Fruit fly (Drosophila melanogaster) whole organism, embryonic: Measurements from ENCODE around the gene LysB.
A peak's percentile ranks its signal among the peaks of the same experiment; 100 is the strongest.

Experiments used
- Awh ChIP-seq: fragments of 200-800 bp; sonication (Bioruptor generic); IDR thresholded peaks from 2 replicates; pipeline ENCODE4, ENCODE4 v1.3.6; 2022; ENCODE audit warnings: missing biosample characterization, missing genetic modification characterization
- CG10321 ChIP-seq: fragments of 200-800 bp; sonication (Bioruptor generic); IDR thresholded peaks from 2 replicates; pipeline ENCODE4 v1.3.6; 2022; ENCODE audit warnings: missing biosample characterization, missing genetic modification characterization
- CG10959 ChIP-seq: fragments of 200-800 bp; sonication (Bioruptor generic); IDR thresholded peaks from 2 replicates; pipeline ENCODE4 v1.3.6; 2022; ENCODE audit warnings: missing biosample characterization, missing genetic modification characterization
- CG11085 ChIP-seq: fragments of 200-800 bp; sonication (Bioruptor generic); IDR thresholded peaks from 2 replicates; pipeline ENCODE4 v1.3.6; 2022; ENCODE audit warnings: missing biosample characterization, missing genetic modification characterization
- CG11456 ChIP-seq: fragments of 200-800 bp; sonication (Bioruptor generic); IDR thresholded peaks from 3 replicates; pipeline ENCODE4 v1.3.6; 2022; ENCODE audit warnings: missing biosample characterization, missing genetic modification characterization
- CG12071 ChIP-seq: fragments of 200-800 bp; sonication (Bioruptor generic); optimal IDR thresholded peaks from 3 replicates; lab custom pipeline; 2018; ENCODE audit warnings: missing biosample characterization, mild to moderate bottlenecking, missing genetic modification characterization
- CG1233 ChIP-seq: fragments of 200-800 bp; sonication (Bioruptor generic); optimal IDR thresholded peaks from 4 replicates; lab custom pipeline; 2018; ENCODE audit warnings: missing biosample characterization, mild to moderate bottlenecking, missing genetic modification characterization
- CG12769 ChIP-seq: fragments of 200-800 bp; sonication (Bioruptor generic); optimal IDR thresholded peaks from 2 replicates; lab custom pipeline; 2019; ENCODE audit warnings: missing biosample characterization, mild to moderate bottlenecking, missing genetic modification characterization, moderate library complexity
- CG14014 ChIP-seq: fragments of 200-800 bp; sonication (Bioruptor generic); IDR thresholded peaks from 2 replicates; pipeline ENCODE4 v1.3.6; 2022; ENCODE audit warnings: missing biosample characterization, missing genetic modification characterization
- CG15479 ChIP-seq: fragments of 200-800 bp; sonication (Bioruptor generic); optimal IDR thresholded peaks from 3 replicates; lab custom pipeline; 2019; ENCODE audit warnings: missing biosample characterization, mild to moderate bottlenecking, missing genetic modification characterization, moderate library complexity
- CG1602 ChIP-seq: fragments of 200-800 bp; sonication (Bioruptor generic); optimal IDR thresholded peaks from 3 replicates; lab custom pipeline; 2016; ENCODE audit warnings: missing biosample characterization, missing genetic modification characterization
- CG1603 ChIP-seq: fragments of 200-800 bp; sonication (Bioruptor generic); optimal IDR thresholded peaks from 2 replicates; lab custom pipeline; 2019; ENCODE audit warnings: missing biosample characterization, mild to moderate bottlenecking, missing genetic modification characterization, moderate library complexity
- CG17385 ChIP-seq: fragments of 200-800 bp; sonication (Bioruptor generic); optimal IDR thresholded peaks from 3 replicates; lab custom pipeline; 2018; ENCODE audit warnings: missing biosample characterization, mild to moderate bottlenecking, missing genetic modification characterization
- CG18476 ChIP-seq: fragments of 200-800 bp; sonication (Bioruptor generic); optimal IDR thresholded peaks from 2 replicates; lab custom pipeline; 2016; ENCODE audit warnings: missing biosample characterization, mild to moderate bottlenecking, missing genetic modification characterization
- CG18599 ChIP-seq: fragments of 200-800 bp; sonication (Bioruptor generic); optimal IDR thresholded peaks from 3 replicates; lab custom pipeline; 2017; ENCODE audit warnings: missing biosample characterization, missing genetic modification characterization, mild to moderate bottlenecking, moderate library complexity, missing genetic modification reagents
- CG4404 ChIP-seq: fragments of 200-800 bp; sonication (Bioruptor generic); IDR thresholded peaks from 2 replicates; pipeline ENCODE4 v1.3.6; 2022; ENCODE audit warnings: missing biosample characterization, missing genetic modification characterization
- CG4730 ChIP-seq: fragments of 200-800 bp; sonication (Bioruptor generic); IDR thresholded peaks from 2 replicates; pipeline ENCODE4 v1.3.6; 2022; ENCODE audit warnings: missing biosample characterization, missing genetic modification characterization
- CG6254 ChIP-seq: fragments of 200-800 bp; sonication (Bioruptor generic); optimal IDR thresholded peaks from 3 replicates; lab custom pipeline; 2017; ENCODE audit warnings: mild to moderate bottlenecking, missing biosample characterization, missing genetic modification reagents, missing genetic modification characterization
- CG8359 ChIP-seq: fragments of 200-800 bp; sonication (Bioruptor generic); optimal IDR thresholded peaks from 2 replicates; lab custom pipeline; 2017; ENCODE audit warnings: missing biosample characterization, mild to moderate bottlenecking, missing genetic modification characterization, borderline replicate concordance
- CHES-1-like ChIP-seq: fragments of 200-800 bp; sonication (Bioruptor generic); optimal IDR thresholded peaks from 2 replicates; lab custom pipeline; 2016; ENCODE audit warnings: missing biosample characterization, missing genetic modification characterization
- Dfd ChIP-seq, 2 experiments: fragments of >200 bp; optimal IDR thresholded peaks; 2 replicates each; lab custom pipeline; 2017; ENCODE audit warnings: missing biosample characterization in 2 of 2, missing genetic modification characterization in 2 of 2
- Fer3 ChIP-seq: fragments of 200-800 bp; sonication (Bioruptor generic); optimal IDR thresholded peaks from 2 replicates; lab custom pipeline; 2018; ENCODE audit warnings: missing biosample characterization, mild to moderate bottlenecking, missing genetic modification characterization, moderate library complexity
- Gsc ChIP-seq: fragments of 200-800 bp; sonication (Bioruptor generic); IDR thresholded peaks from 2 replicates; pipeline ENCODE4 v1.3.6; 2022; ENCODE audit warnings: missing biosample characterization, missing genetic modification characterization
- H15 ChIP-seq: fragments of 200-800 bp; sonication (Bioruptor generic); IDR thresholded peaks from 3 replicates; pipeline ENCODE4 v1.3.6; 2022; ENCODE audit warnings: missing biosample characterization, missing genetic modification characterization
- HmgD ChIP-seq: fragments of 200-800 bp; sonication (Bioruptor generic); optimal IDR thresholded peaks from 3 replicates; lab custom pipeline; 2016; ENCODE audit warnings: missing biosample characterization, missing genetic modification characterization
- Rfx ChIP-seq: fragments of 200-800 bp; sonication (Bioruptor generic); IDR thresholded peaks from 2 replicates; pipeline ENCODE4 v1.3.6; 2022; ENCODE audit warnings: missing biosample characterization, missing genetic modification characterization
- Six4 ChIP-seq: fragments of 200-800 bp; sonication (Bioruptor generic); optimal IDR thresholded peaks from 2 replicates; lab custom pipeline; 2016; ENCODE audit warnings: missing biosample characterization, missing genetic modification characterization
- Sox100B ChIP-seq: fragments of 200-800 bp; sonication (Bioruptor generic); optimal IDR thresholded peaks from 3 replicates; lab custom pipeline; 2018; ENCODE audit warnings: missing biosample characterization, mild to moderate bottlenecking, missing genetic modification characterization
- az2 ChIP-seq: fragments of 200-800 bp; sonication (Bioruptor generic); optimal IDR thresholded peaks from 3 replicates; lab custom pipeline; 2016; ENCODE audit warnings: missing biosample characterization, missing genetic modification characterization
- bbx ChIP-seq: fragments of 200-800 bp; sonication (Bioruptor generic); IDR thresholded peaks from 2 replicates; pipeline ENCODE4 v1.3.6; 2022; ENCODE audit warnings: missing biosample characterization, missing genetic modification characterization; ENCODE audit not compliant: partially characterized antibody
- bcd ChIP-seq: fragments of 200-800 bp; sonication (Bioruptor generic); optimal IDR thresholded peaks from 2 replicates; lab custom pipeline; 2017; ENCODE audit warnings: missing biosample characterization, mild to moderate bottlenecking, missing genetic modification characterization
- bsh ChIP-seq, 2 experiments: fragments of 200-800 bp; sonication (Bioruptor generic); optimal IDR thresholded peaks; 2 replicates each; lab custom pipeline; 2017 to 2018; ENCODE audit warnings: mild to moderate bottlenecking in 2 of 2, missing biosample characterization in 2 of 2, missing genetic modification characterization in 2 of 2, moderate library complexity in 1 of 2
- cas ChIP-seq: fragments of 200-800 bp; sonication (Bioruptor generic); IDR thresholded peaks from 2 replicates; pipeline ENCODE4 v1.3.6; 2022; ENCODE audit warnings: missing biosample characterization, missing genetic modification characterization
- chm ChIP-seq: fragments of 200-800 bp; sonication (Bioruptor generic); IDR thresholded peaks from 2 replicates; pipeline ENCODE4 v1.3.6; 2022; ENCODE audit warnings: missing biosample characterization, missing genetic modification characterization
- chn ChIP-seq: fragments of 200-800 bp; sonication (Bioruptor generic); optimal IDR thresholded peaks from 2 replicates; lab custom pipeline; 2016; ENCODE audit warnings: missing biosample characterization, missing genetic modification characterization
- en ChIP-seq: fragments of 200-800 bp; sonication (Bioruptor generic); optimal IDR thresholded peaks from 2 replicates; lab custom pipeline; 2016; ENCODE audit warnings: missing biosample characterization, missing genetic modification characterization
- eve ChIP-seq, 2 experiments: fragments of >200 bp; optimal IDR thresholded peaks; 2 replicates each; lab custom pipeline; 2017; ENCODE audit warnings: missing biosample characterization in 2 of 2, missing genetic modification characterization in 2 of 2
- fd96Cb ChIP-seq: fragments of 200-800 bp; sonication (Bioruptor generic); optimal IDR thresholded peaks from 2 replicates; lab custom pipeline; 2018; ENCODE audit warnings: missing biosample characterization, mild to moderate bottlenecking, missing genetic modification characterization, moderate library complexity
- fru ChIP-seq: fragments of >200 bp; optimal IDR thresholded peaks from 2 replicates; lab custom pipeline; 2017
- gce ChIP-seq: fragments of 200-800 bp; sonication (Bioruptor generic); IDR thresholded peaks from 3 replicates; pipeline ENCODE4 v1.3.6; 2022; ENCODE audit warnings: missing biosample characterization, missing genetic modification characterization
- gt ChIP-seq: fragments of 200-800 bp; sonication (Bioruptor generic); IDR thresholded peaks from 2 replicates; pipeline ENCODE4 v1.3.6; 2022; ENCODE audit warnings: missing biosample characterization, missing genetic modification characterization
- hkb ChIP-seq, 2 experiments: fragments of 200-800 bp in 1 of 2; fragments of >200 bp in 1 of 2; sonication (Bioruptor generic) in 1 of 2; IDR thresholded peaks in 1 of 2; optimal IDR thresholded peaks in 1 of 2; 2 replicates each; pipeline versions ENCODE4 v1.3.6 to Lab custom; 2017 to 2022; ENCODE audit warnings: missing biosample characterization in 1 of 2, missing genetic modification characterization in 1 of 2
- inv ChIP-seq: fragments of 200-800 bp; sonication (Bioruptor generic); IDR thresholded peaks from 2 replicates; pipeline ENCODE4 v1.3.6; 2022; ENCODE audit warnings: missing biosample characterization, missing genetic modification characterization; ENCODE audit not compliant: partially characterized antibody
- lola ChIP-seq, 3 experiments: fragments of >200 bp in 2 of 3; fragments of 200-800 bp in 1 of 3; sonication (Bioruptor generic) in 1 of 3; optimal IDR thresholded peaks; 2 replicates each; lab custom pipeline; 2017 to 2019; ENCODE audit warnings: missing biosample characterization in 3 of 3, missing genetic modification characterization in 3 of 3, mild to moderate bottlenecking in 1 of 3, moderate library complexity in 1 of 3
- pnt ChIP-seq: fragments of 200-800 bp; sonication (Bioruptor generic); optimal IDR thresholded peaks from 3 replicates; lab custom pipeline; 2016; ENCODE audit warnings: missing biosample characterization, missing genetic modification characterization
- schlank ChIP-seq: fragments of 200-800 bp; sonication (Bioruptor generic); optimal IDR thresholded peaks from 2 replicates; lab custom pipeline; 2018; ENCODE audit warnings: missing biosample characterization, mild to moderate bottlenecking, missing genetic modification characterization
- scrt ChIP-seq: fragments of 200-800 bp; sonication (Bioruptor generic); optimal IDR thresholded peaks from 2 replicates; lab custom pipeline; 2018; ENCODE audit warnings: missing biosample characterization, mild to moderate bottlenecking, missing genetic modification characterization, moderate library complexity
- sd ChIP-seq: fragments of 200-800 bp; sonication (Bioruptor generic); optimal IDR thresholded peaks from 3 replicates; lab custom pipeline; 2018; ENCODE audit warnings: missing biosample characterization, mild to moderate bottlenecking, missing genetic modification characterization, moderate library complexity
- ssp ChIP-seq: fragments of 200-800 bp; sonication (Bioruptor generic); IDR thresholded peaks from 2 replicates; pipeline ENCODE4 v1.3.6; 2022; ENCODE audit warnings: missing biosample characterization, missing genetic modification characterization
- sug ChIP-seq: fragments of 200-800 bp; optimal IDR thresholded peaks from 2 replicates; lab custom pipeline; 2019; ENCODE audit warnings: missing biosample characterization, mild to moderate bottlenecking, missing genetic modification characterization, moderate library complexity
- zf30C ChIP-seq: fragments of 200-800 bp; sonication (Bioruptor generic); optimal IDR thresholded peaks from 3 replicates; lab custom pipeline; 2018; ENCODE audit warnings: missing biosample characterization, mild to moderate bottlenecking, missing genetic modification characterization

The LysB gene

dm6 chr3L:1166266-1166665 lies 40.9 kb upstream of the LysB start (continued):
- TF ChIP-seq CG4730 (GFP tag; lab: Robert Waterston, UW) (no peak), CG1233 (GFP tag; lab: Kevin White, UChicago) (peak; percentile 86), hkb (optimal IDR thresholded peaks at IDR 0.05; lab: Kevin White, UChicago) (no peak), hkb (GFP tag; IDR thresholded peaks at IDR 0.05; lab: Robert Waterston, UW) (peak; percentile 62), Six4 (GFP tag; lab: Kevin White, UChicago) (no peak), bbx (no peak), CG1602 (GFP tag; lab: Kevin White, UChicago) (no peak), CG10321 (GFP tag; lab: Robert Waterston, UW) (no peak), CG17385 (GFP tag; lab: Kevin White, UChicago) (peak; percentile 59), Gsc (no peak), sd (tag; lab: Kevin White, UChicago) (no peak), CG11456 (GFP tag; lab: Robert Waterston, UW) (no peak), CG14014 (GFP tag; lab: Robert Waterston, UW) (peak; percentile 35; the same call in 1 of the 2 replicates), gt (GFP tag; lab: Robert Waterston, UW) (no peak), Dfd (GFP tag; optimal IDR thresholded peaks at IDR 0.05; lab: Kevin White, UChicago) (no peak), CG10959 (GFP tag; lab: Robert Waterston, UW) (0 out of 2 replicates have a peak, but pooled peaks have one; percentile 17), scrt (peak; percentile 30), CG11085 (GFP tag; lab: Robert Waterston, UW) (no peak), az2 (no peak), gce (GFP tag; lab: Robert Waterston, UW) (peak; percentile 76), CG6254 (GFP tag; lab: Kevin White, UChicago) (peak; percentile 76), pnt (GFP tag; lab: Kevin White, UChicago) (no peak), sug (tag; lab: Kevin White, UChicago) (peak; percentile 1), HmgD (GFP tag; lab: Kevin White, UChicago) (no peak), chn (GFP tag; lab: Kevin White, UChicago) (no peak), CHES-1-like (GFP tag; lab: Kevin White, UChicago) (no peak), Rfx (GFP tag; lab: Robert Waterston, UW) (no peak), chm (GFP tag; lab: Robert Waterston, UW) (peak; percentile 63; the same call in 1 of the 2 replicates), CG4404 (GFP tag; lab: Robert Waterston, UW) (no peak), Sox100B (GFP tag; lab: Kevin White, UChicago) (peak; percentile 79), CG18599 (GFP tag; lab: Kevin White, UChicago) (peak; percentile 47), CG1603 (tag; lab: Kevin White, UChicago) (peak; percentile 78), Awh (GFP tag; lab: Robert Waterston, UW) (peak; percentile 88; the same call in 1 of the 2 replicates), CG18476 (GFP tag; lab: Kevin White, UChicago) (peak; percentile 41), CG8359 (peak; percentile 75), ssp (no peak), Fer3 (peak; percentile 36), bsh (GFP tag; optimal IDR thresholded peaks at IDR 0.05; lab: Kevin White, UChicago) (peak in 1 of 2 experiments; percentile 74), CG12071 (peak; percentile 76), fru (lab: Kevin White, UChicago) (no peak), eve (GFP tag; optimal IDR thresholded peaks at IDR 0.05; lab: Kevin White, UChicago) (no peak), fd96Cb (tag; lab: Kevin White, UChicago) (no peak), CG12769 (no peak), cas (no peak), bcd (GFP tag; lab: Kevin White, UChicago) (no peak), H15 (GFP tag; lab: Robert Waterston, UW) (0 out of 3 replicates have a peak, but pooled peaks have one; percentile 35), CG15479 (GFP tag; lab: Kevin White, UChicago) (peak; percentile 69), lola (GFP tag; optimal IDR thresholded peaks at IDR 0.05; lab: Kevin White, UChicago) (peak in 1 of 3 experiments; percentile 60), en (no peak), inv (GFP tag; lab: Robert Waterston, UW) (no peak), zf30C (GFP tag; lab: Kevin White, UChicago) (no peak), schlank (tag; lab: Kevin White, UChicago) (no peak)
